Fruit fly (Drosophila melanogaster) whole organism, embryonic: ENCODE results near the gene Vsx1.
A peak's percentile ranks its signal among the peaks of the same experiment; 100 is the strongest.

ENCODE experiments used
- Ada2b ChIP-seq: fragments of 200-800 bp; sonication (Bioruptor generic); IDR thresholded peaks from 2 replicates; pipeline ENCODE4 v1.3.6; 2022; ENCODE audit warnings: missing biosample characterization, missing genetic modification characterization
- B-H1 ChIP-seq: fragments of 200-800 bp; sonication (Bioruptor generic); IDR thresholded peaks from 3 replicates; pipeline ENCODE4 v1.3.6; 2022; ENCODE audit warnings: missing biosample characterization, missing genetic modification characterization
- CG10462 ChIP-seq: fragments of 200-800 bp; sonication (Bioruptor generic); optimal IDR thresholded peaks from 2 replicates; lab custom pipeline; 2016; ENCODE audit warnings: missing biosample characterization, missing genetic modification characterization
- CG10979 ChIP-seq: fragments of 200-800 bp; sonication (Bioruptor generic); optimal IDR thresholded peaks from 2 replicates; lab custom pipeline; 2018; ENCODE audit warnings: missing biosample characterization, mild to moderate bottlenecking, missing genetic modification characterization, moderate library complexity
- CG11723 ChIP-seq: fragments of 200-800 bp; sonication (Bioruptor generic); optimal IDR thresholded peaks from 2 replicates; lab custom pipeline; 2017; ENCODE audit warnings: missing biosample characterization, mild to moderate bottlenecking, missing genetic modification characterization
- CG12071 ChIP-seq: fragments of 200-800 bp; sonication (Bioruptor generic); optimal IDR thresholded peaks from 3 replicates; lab custom pipeline; 2018; ENCODE audit warnings: missing biosample characterization, mild to moderate bottlenecking, missing genetic modification characterization
- CG12104 ChIP-seq: fragments of 200-800 bp; sonication (Bioruptor generic); optimal IDR thresholded peaks from 3 replicates; lab custom pipeline; 2016; ENCODE audit warnings: missing biosample characterization, missing genetic modification characterization
- CG14014 ChIP-seq: fragments of 200-800 bp; sonication (Bioruptor generic); IDR thresholded peaks from 2 replicates; pipeline ENCODE4 v1.3.6; 2022; ENCODE audit warnings: missing biosample characterization, missing genetic modification characterization
- CG15269 ChIP-seq: fragments of 200-800 bp; sonication (Bioruptor generic); optimal IDR thresholded peaks from 2 replicates; lab custom pipeline; 2018; ENCODE audit warnings: missing biosample characterization, mild to moderate bottlenecking, missing genetic modification characterization, moderate library complexity
- CG1603 ChIP-seq: fragments of 200-800 bp; sonication (Bioruptor generic); optimal IDR thresholded peaks from 2 replicates; lab custom pipeline; 2019; ENCODE audit warnings: missing biosample characterization, mild to moderate bottlenecking, missing genetic modification characterization, moderate library complexity
- CG16863 ChIP-seq: fragments of 200-800 bp; sonication (Bioruptor generic); optimal IDR thresholded peaks from 3 replicates; lab custom pipeline; 2016; ENCODE audit warnings: missing biosample characterization, missing genetic modification characterization
- CG17328 ChIP-seq: fragments of 200-800 bp; sonication (Bioruptor generic); IDR thresholded peaks from 2 replicates; pipeline ENCODE4 v1.3.6; 2022; ENCODE audit warnings: missing biosample characterization, missing genetic modification characterization
- CG17361 ChIP-seq: fragments of 200-800 bp; sonication (Bioruptor generic); IDR thresholded peaks from 3 replicates; pipeline ENCODE4 v1.3.6; 2022; ENCODE audit warnings: missing biosample characterization, missing genetic modification characterization
- CG17568 ChIP-seq: fragments of 200-800 bp; sonication (Bioruptor generic); optimal IDR thresholded peaks from 2 replicates; lab custom pipeline; 2018; ENCODE audit warnings: missing biosample characterization, mild to moderate bottlenecking, missing genetic modification characterization, moderate library complexity
- CG17829 ChIP-seq: fragments of 200-800 bp; optimal IDR thresholded peaks from 2 replicates; lab custom pipeline; 2019; ENCODE audit warnings: missing biosample characterization, mild to moderate bottlenecking, missing genetic modification characterization, moderate library complexity
- CG17912 ChIP-seq: fragments of 200-800 bp; sonication (Bioruptor generic); optimal IDR thresholded peaks from 2 replicates; lab custom pipeline; 2018; ENCODE audit warnings: missing biosample characterization, mild to moderate bottlenecking, missing genetic modification characterization
- CG2120 ChIP-seq: fragments of 200-800 bp; sonication (Bioruptor generic); optimal IDR thresholded peaks from 3 replicates; lab custom pipeline; 2016; ENCODE audit warnings: missing biosample characterization, missing genetic modification characterization
- CG31388 ChIP-seq: fragments of 200-800 bp; sonication (Bioruptor generic); optimal IDR thresholded peaks from 2 replicates; lab custom pipeline; 2016; ENCODE audit warnings: missing biosample characterization, missing genetic modification characterization
- CG4730 ChIP-seq: fragments of 200-800 bp; sonication (Bioruptor generic); IDR thresholded peaks from 2 replicates; pipeline ENCODE4 v1.3.6; 2022; ENCODE audit warnings: missing biosample characterization, missing genetic modification characterization
- CG7357 ChIP-seq: fragments of 200-800 bp; sonication (Bioruptor generic); IDR thresholded peaks from 3 replicates; pipeline ENCODE4 v1.3.6; 2022; ENCODE audit warnings: missing biosample characterization, missing genetic modification characterization
- CG7556 ChIP-seq: fragments of 200-800 bp; sonication (Bioruptor generic); optimal IDR thresholded peaks from 2 replicates; lab custom pipeline; 2017; ENCODE audit warnings: missing biosample characterization, mild to moderate bottlenecking, missing genetic modification characterization
- D19B ChIP-seq: fragments of 200-800 bp; sonication (Bioruptor generic); optimal IDR thresholded peaks from 2 replicates; lab custom pipeline; 2017; ENCODE audit warnings: missing biosample characterization, mild to moderate bottlenecking, missing genetic modification characterization
- Gug ChIP-seq: fragments of 200-800 bp; sonication (Bioruptor generic); IDR thresholded peaks from 4 replicates; pipeline ENCODE4 v1.3.6; 2022; ENCODE audit warnings: missing biosample characterization, missing genetic modification characterization
- Hr3 ChIP-seq: fragments of 200-800 bp; sonication (Bioruptor generic); optimal IDR thresholded peaks from 3 replicates; lab custom pipeline; 2016; ENCODE audit warnings: missing biosample characterization, missing genetic modification characterization
- Meics ChIP-seq: fragments of 200-800 bp; sonication (Bioruptor generic); optimal IDR thresholded peaks from 2 replicates; lab custom pipeline; 2017; ENCODE audit warnings: missing biosample characterization, mild to moderate bottlenecking, missing genetic modification characterization
- Opbp ChIP-seq: fragments of 200-800 bp; sonication (Bioruptor generic); IDR thresholded peaks from 3 replicates; pipeline ENCODE4 v1.3.6; 2022; ENCODE audit warnings: missing biosample characterization, missing genetic modification characterization; ENCODE audit not compliant: partially characterized antibody
- Ptx1 ChIP-seq: fragments of 200-800 bp; sonication (Bioruptor generic); IDR thresholded peaks from 2 replicates; pipeline ENCODE4 v1.3.6; 2022; ENCODE audit warnings: missing biosample characterization, missing genetic modification characterization
- Spps ChIP-seq: fragments of 200-800 bp; sonication (Bioruptor generic); optimal IDR thresholded peaks from 2 replicates; lab custom pipeline; 2018; ENCODE audit warnings: missing biosample characterization, mild to moderate bottlenecking, missing genetic modification characterization
- Tbp ChIP-seq: fragments of >200 bp; optimal IDR thresholded peaks from 2 replicates; lab custom pipeline; 2018; ENCODE audit warnings: missing biosample characterization, missing genetic modification characterization
- Xbp1 ChIP-seq: fragments of 200-800 bp; sonication (Bioruptor generic); optimal IDR thresholded peaks from 3 replicates; lab custom pipeline; 2016; ENCODE audit warnings: missing biosample characterization, mild to moderate bottlenecking, missing genetic modification characterization
- ato ChIP-seq: fragments of 200-800 bp; sonication (Bioruptor generic); IDR thresholded peaks from 2 replicates; pipeline ENCODE4 v1.3.6; 2022; ENCODE audit warnings: missing biosample characterization, missing genetic modification characterization; ENCODE audit not compliant: partially characterized antibody
- chm ChIP-seq: fragments of 200-800 bp; sonication (Bioruptor generic); IDR thresholded peaks from 2 replicates; pipeline ENCODE4 v1.3.6; 2022; ENCODE audit warnings: missing biosample characterization, missing genetic modification characterization
- chn ChIP-seq: fragments of 200-800 bp; sonication (Bioruptor generic); optimal IDR thresholded peaks from 2 replicates; lab custom pipeline; 2016; ENCODE audit warnings: missing biosample characterization, missing genetic modification characterization
- ci ChIP-seq: fragments of 200-800 bp; sonication (Bioruptor generic); IDR thresholded peaks from 3 replicates; pipeline ENCODE4 v1.3.6; 2022; ENCODE audit warnings: missing biosample characterization, missing genetic modification characterization
- dan ChIP-seq: fragments of 200-800 bp; sonication (Bioruptor generic); IDR thresholded peaks from 2 replicates; pipeline ENCODE4 v1.3.6; 2022; ENCODE audit warnings: missing biosample characterization, missing genetic modification characterization
- dimm ChIP-seq: fragments of 200-800 bp; sonication (Bioruptor generic); IDR thresholded peaks from 2 replicates; pipeline ENCODE4 v1.3.6; 2022; ENCODE audit warnings: missing biosample characterization, missing genetic modification characterization
- dmrt99B ChIP-seq: fragments of 200-800 bp; sonication (Bioruptor generic); optimal IDR thresholded peaks from 2 replicates; lab custom pipeline; 2018; ENCODE audit warnings: missing biosample characterization, mild to moderate bottlenecking, missing genetic modification characterization, moderate library complexity
- emc ChIP-seq: fragments of 200-800 bp; sonication (Bioruptor generic); optimal IDR thresholded peaks from 2 replicates; lab custom pipeline; 2016; ENCODE audit warnings: missing biosample characterization, missing genetic modification characterization
- her ChIP-seq: fragments of 200-800 bp; sonication (Bioruptor generic); optimal IDR thresholded peaks from 2 replicates; lab custom pipeline; 2016; ENCODE audit warnings: missing biosample characterization, missing genetic modification characterization
- lmd ChIP-seq: fragments of 200-800 bp; sonication (Bioruptor generic); IDR thresholded peaks from 2 replicates; pipeline ENCODE4 v1.3.6; 2022; ENCODE audit warnings: missing biosample characterization, missing genetic modification characterization
- nerfin-2 ChIP-seq: fragments of 200-800 bp; sonication (Bioruptor generic); IDR thresholded peaks from 2 replicates; pipeline ENCODE4 v1.3.6; 2022; ENCODE audit warnings: missing biosample characterization, missing genetic modification characterization; ENCODE audit not compliant: partially characterized antibody
- onecut ChIP-seq: fragments of 200-800 bp; sonication (Bioruptor generic); IDR thresholded peaks from 2 replicates; pipeline ENCODE4 v1.3.6; 2022; ENCODE audit warnings: missing biosample characterization, missing genetic modification characterization
- pan ChIP-seq, 4 experiments: fragments of >200 bp in 3 of 4; fragments of 200-800 bp in 1 of 4; sonication (Bioruptor generic) in 1 of 4; optimal IDR thresholded peaks in 3 of 4; IDR thresholded peaks in 1 of 4; 2 replicates each; pipeline versions ENCODE4 v1.3.6 to Lab custom; 2017 to 2022; ENCODE audit warnings: missing biosample characterization in 2 of 4, missing genetic modification characterization in 2 of 4, mixed read lengths in 1 of 4
- prd ChIP-seq, 3 experiments: fragments of >200 bp in 2 of 3; fragments of 200-800 bp in 1 of 3; sonication (Bioruptor generic) in 1 of 3; optimal IDR thresholded peaks in 2 of 3; IDR thresholded peaks in 1 of 3; 2 replicates in 2 of 3; 3 replicates in 1 of 3; pipeline versions ENCODE4 v1.3.6 to Lab custom; 2017 to 2022; ENCODE audit warnings: missing biosample characterization in 1 of 3, missing genetic modification characterization in 1 of 3
- slbo ChIP-seq: fragments of 200-800 bp; sonication (Bioruptor generic); IDR thresholded peaks from 2 replicates; pipeline ENCODE4 v1.3.6; 2022; ENCODE audit warnings: missing biosample characterization, missing genetic modification characterization
- sna ChIP-seq: fragments of 200-800 bp; sonication (Bioruptor generic); IDR thresholded peaks from 2 replicates; pipeline ENCODE4 v1.3.6; 2022; ENCODE audit warnings: missing biosample characterization, missing genetic modification characterization; ENCODE audit not compliant: partially characterized antibody
- tgo ChIP-seq: fragments of 200-800 bp; sonication (Bioruptor generic); IDR thresholded peaks from 3 replicates; pipeline ENCODE4 v1.3.6; 2022; ENCODE audit warnings: missing biosample characterization, missing genetic modification characterization
- trem ChIP-seq: fragments of 200-800 bp; optimal IDR thresholded peaks from 3 replicates; lab custom pipeline; 2019; ENCODE audit warnings: missing biosample characterization, mild to moderate bottlenecking, missing genetic modification characterization, moderate library complexity
- z ChIP-seq: fragments of 200-800 bp; sonication (Bioruptor generic); IDR thresholded peaks from 3 replicates; pipeline ENCODE4 v1.3.6; 2022; ENCODE audit warnings: missing biosample characterization, missing genetic modification characterization
- zfh2 ChIP-seq: fragments of 200-800 bp; sonication (Bioruptor generic); optimal IDR thresholded peaks from 2 replicates; lab custom pipeline; 2016; ENCODE audit warnings: missing biosample characterization, missing genetic modification characterization

Gene Vsx1

dm6 chrX:5604181-5604580 lies 10.1 kb downstream of the Vsx1 start (continued):
- TF ChIP-seq CG7357 (GFP tag; lab: Robert Waterston, UW) (0 out of 3 replicates have a peak, but pooled peaks have one; percentile 25), CG14014 (GFP tag; lab: Robert Waterston, UW) (0 out of 2 replicates have a peak, but pooled peaks have one; percentile 32), CG10462 (GFP tag; lab: Kevin White, UChicago) (no peak), CG12104 (GFP tag; lab: Kevin White, UChicago) (no peak), CG17328 (GFP tag; lab: Robert Waterston, UW) (peak; percentile 56; the same call in 1 of the 2 replicates), tgo (GFP tag; lab: Robert Waterston, UW) (peak; percentile 26; the same call in 1 of the 3 replicates), slbo (GFP tag; lab: Robert Waterston, UW) (peak; percentile 63), emc (GFP tag; lab: Kevin White, UChicago) (no peak), CG17361 (GFP tag; lab: Robert Waterston, UW) (0 out of 3 replicates have a peak, but pooled peaks have one; percentile 21), CG11723 (no peak), CG15269 (tag; lab: Kevin White, UChicago) (no peak), Opbp (no peak), Hr3 (GFP tag; lab: Kevin White, UChicago) (peak; percentile 6), Tbp (GFP tag; lab: Kevin White, UChicago) (no peak), dan (0 out of 2 replicates have a peak, but pooled peaks have one; percentile 17), chm (0 out of 2 replicates have a peak, but pooled peaks have one; percentile 9), dimm (GFP tag; lab: Robert Waterston, UW) (no peak), Ptx1 (GFP tag; lab: Robert Waterston, UW) (peak; percentile 36; the same call in 1 of the 2 replicates), CG17568 (GFP tag; lab: Kevin White, UChicago) (no peak), CG17829 (tag; lab: Kevin White, UChicago) (peak; percentile 53), her (GFP tag; lab: Kevin White, UChicago) (no peak), ci (peak; percentile 45; the same call in 1 of the 3 replicates), CG12071 (GFP tag; lab: Kevin White, UChicago) (no peak), Ada2b (no peak), Xbp1 (peak; percentile 14), CG31388 (GFP tag; lab: Kevin White, UChicago) (no peak), CG17912 (GFP tag; lab: Kevin White, UChicago) (no peak), nerfin-2 (GFP tag; lab: Robert Waterston, UW) (no peak), Gug (GFP tag; lab: Robert Waterston, UW) (peak; percentile 30; the same call in 1 of the 4 replicates), CG16863 (GFP tag; lab: Kevin White, UChicago) (peak; percentile 29), z (GFP tag; lab: Robert Waterston, UW) (no peak), CG2120 (GFP tag; lab: Kevin White, UChicago) (peak; percentile 37), Meics (GFP tag; lab: Kevin White, UChicago) (peak; percentile 31), trem (tag; lab: Kevin White, UChicago) (peak; percentile 11), CG7556 (peak; percentile 30), sna (no peak), pan (optimal IDR thresholded peaks at IDR 0.05; lab: Kevin White, UChicago) (no peak), pan (GFP tag; optimal IDR thresholded peaks at IDR 0.05 in 1 of 2, IDR thresholded peaks at IDR 0.05 in 1 of 2) (peak in 1 of 2 experiments; percentile 48), prd (optimal IDR thresholded peaks at IDR 0.05; lab: Kevin White, UChicago) (no peak), prd (GFP tag; IDR thresholded peaks at IDR 0.05; lab: Robert Waterston, UW) (peak; percentile 88), zfh2 (GFP tag; lab: Kevin White, UChicago) (peak; percentile 12), Spps (tag; lab: Kevin White, UChicago) (no peak), CG10979 (tag; lab: Kevin White, UChicago) (peak; percentile 56), lmd (GFP tag; lab: Robert Waterston, UW) (peak; percentile 35; the same call in 1 of the 2 replicates), onecut (GFP tag; lab: Robert Waterston, UW) (0 out of 2 replicates have a peak, but pooled peaks have one; percentile 16), B-H1 (GFP tag; lab: Robert Waterston, UW) (no peak), dmrt99B (tag; lab: Kevin White, UChicago) (peak; percentile 38), CG4730 (GFP tag; lab: Robert Waterston, UW) (peak; percentile 28; the same call in 1 of the 2 replicates), ato (no peak), D19B (GFP tag; lab: Kevin White, UChicago) (no peak), chn (peak; percentile 5), CG1603 (tag; lab: Kevin White, UChicago) (peak; percentile 74)
